Worm (Caenorhabditis elegans): ENCODE data around the gene ccd-5.

Gene ccd-5

DNA sequence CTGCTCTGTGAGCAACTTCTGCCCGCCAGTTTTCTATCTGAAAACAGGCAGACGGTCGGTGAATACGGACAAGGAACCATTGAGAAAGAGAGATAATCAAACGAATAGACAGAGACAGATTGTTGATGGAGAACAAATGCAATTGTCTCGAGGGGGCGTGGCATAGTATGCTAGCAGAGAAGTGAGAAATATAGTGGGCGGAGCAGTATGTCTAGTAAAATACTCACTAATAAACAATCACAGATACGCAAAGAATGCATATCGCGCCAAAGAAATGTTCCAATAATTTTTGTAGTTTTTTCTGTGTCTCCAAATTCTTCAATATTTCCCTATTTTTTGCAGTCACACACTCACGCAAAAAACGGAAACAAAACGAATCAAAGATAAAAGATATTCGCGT, 40.1 kb downstream of the ccd-5 start, which contains the start of gene tbc-12:
TSS of gene tbc-12 (minus strand) at position 101 of the 400 bp plus-strand sequence.
- TF ChIP-seq nhr-90 (tag; optimal IDR thresholded peaks at IDR 0.05) (no peak), mcd-1 (GFP tag; IDR thresholded peaks at IDR 0.05) (no peak), Y53G8AR.9 (GFP tag; conservative IDR thresholded peaks at IDR 0.05) (no peak), nhr-27 (tag; optimal IDR thresholded peaks at IDR 0.05) (no peak), lin-26 (GFP tag; IDR thresholded peaks at IDR 0.05) (no peak), repo-1 (tag; optimal IDR thresholded peaks at IDR 0.05) (no peak), B0035.1 (tag; optimal IDR thresholded peaks at IDR 0.05) (no peak), F57A8.1 (GFP tag; optimal IDR thresholded peaks at IDR 0.05) (no peak), Y53F4B.3 (GFP tag; IDR thresholded peaks at IDR 0.05) (no peak), ztf-25 (GFP tag; IDR thresholded peaks at IDR 0.05) (no peak), egl-44 (GFP tag; IDR thresholded peaks at IDR 0.05) (no peak), ceh-91 (GFP tag; IDR thresholded peaks at IDR 0.05) (no peak), tlf-1 (GFP tag; optimal IDR thresholded peaks at IDR 0.05) (no peak), let-607 (tag; optimal IDR thresholded peaks at IDR 0.05) (no peak), dpl-1 (GFP tag; optimal IDR thresholded peaks at IDR 0.05) (no peak), snpc-4 (GFP tag; optimal IDR thresholded peaks at IDR 0.05) (no peak), snpc-4 (tag; optimal IDR thresholded peaks at IDR 0.05) (no peak), xnd-1 (tag; optimal IDR thresholded peaks at IDR 0.05) (no peak)

DNA sequence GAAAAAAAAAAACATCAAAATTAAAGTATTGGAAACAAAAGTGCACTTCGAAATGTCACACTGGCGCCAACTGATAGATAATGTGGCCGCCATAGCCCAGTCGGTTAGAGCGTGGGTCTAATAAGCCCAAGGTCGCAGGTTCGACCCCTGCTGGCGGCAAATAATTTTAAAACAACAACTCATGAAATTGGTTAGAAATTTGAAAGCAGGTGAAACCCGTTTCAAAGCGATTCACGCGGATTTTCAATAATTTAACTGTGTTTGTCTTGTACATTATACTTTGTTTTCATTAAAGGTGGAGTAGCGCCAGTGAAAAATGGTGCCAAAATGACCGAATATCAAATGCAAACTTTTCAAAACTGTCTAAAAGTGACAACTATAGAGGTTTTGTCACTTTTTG, 41.2 kb downstream of the ccd-5 start:
- TF ChIP-seq chd-7 (tag; optimal IDR thresholded peaks at IDR 0.05) (peak; percentile 63), ceh-79 (tag; optimal IDR thresholded peaks at IDR 0.05) (peak; percentile 15), hmg-1.2 (GFP tag; IDR thresholded peaks at IDR 0.05) (peak; percentile 52), F10E7.11 (tag; optimal IDR thresholded peaks at IDR 0.05) (no peak), lin-35 (GFP tag; optimal IDR thresholded peaks at IDR 0.05) (peak in 1 of 3 experiments; percentile 16), him-1 (tag; optimal IDR thresholded peaks at IDR 0.05) (peak; percentile 57), egl-44 (GFP tag; IDR thresholded peaks at IDR 0.05) (0 out of 2 replicates have a peak, but pooled peaks have one; percentile 32), rcor-1 (GFP tag; IDR thresholded peaks at IDR 0.05) (0 out of 2 replicates have a peak, but pooled peaks have one; percentile 16), ztf-28 (GFP tag; IDR thresholded peaks at IDR 0.05) (0 out of 2 replicates have a peak, but pooled peaks have one; percentile 42), ztf-6 (GFP tag; IDR thresholded peaks at IDR 0.05) (no peak), Y67H2A.10 (GFP tag; conservative IDR thresholded peaks at IDR 0.05) (no peak), T07F8.4 (tag; optimal IDR thresholded peaks at IDR 0.05) (peak; percentile 58), repo-1 (tag; optimal IDR thresholded peaks at IDR 0.05) (peak; percentile 80), D2030.7 (GFP tag; IDR thresholded peaks at IDR 0.05) (peak; percentile 58), pbrm-1 (GFP tag; IDR thresholded peaks at IDR 0.05) (peak; percentile 69), rec-8 (tag; optimal IDR thresholded peaks at IDR 0.05) (peak; percentile 33 to 35), mes-4 (tag; optimal IDR thresholded peaks at IDR 0.05) (peak; percentile 42), aptf-3 (GFP tag; IDR thresholded peaks at IDR 0.05) (peak; percentile 71; the same call in 1 of the 2 replicates), ccch-3 (GFP tag; optimal IDR thresholded peaks at IDR 0.05) (no peak), die-1 (tag; optimal IDR thresholded peaks at IDR 0.05) (peak; percentile 76), nhr-90 (tag; optimal IDR thresholded peaks at IDR 0.05) (peak; percentile 66), dox-1 (GFP tag; IDR thresholded peaks at IDR 0.05) (peak; percentile 66; the same call in 1 of the 2 replicates), fkh-3 (tag; optimal IDR thresholded peaks at IDR 0.05) (peak; percentile 2), F23B12.7 (tag; optimal IDR thresholded peaks at IDR 0.05; ENCODE audit: insufficient read depth) (peak; percentile 19), F55B11.4 (tag; optimal IDR thresholded peaks at IDR 0.05; ENCODE audit: borderline replicate concordance, insufficient read depth) (no peak), K12H6.12 (tag; optimal IDR thresholded peaks at IDR 0.05) (peak; percentile 17), F57A8.1 (GFP tag; optimal IDR thresholded peaks at IDR 0.05) (no peak), ceh-27 (GFP tag; optimal IDR thresholded peaks at IDR 0.05) (no peak), B0336.3 (GFP tag; IDR thresholded peaks at IDR 0.05) (no peak), ets-4 (GFP tag; optimal IDR thresholded peaks at IDR 0.05) (no peak), hsf-1 (GFP tag; IDR thresholded peaks at IDR 0.05) (no peak), nhr-80 (tag; optimal IDR thresholded peaks at IDR 0.05) (peak; percentile 40), attf-6 (GFP tag; IDR thresholded peaks at IDR 0.05) (no peak)
